Fruit fly (Drosophila melanogaster): ENCODE measurements around the gene CG4598.

The CG4598 gene

dm6 chr2L:9954119-9954518, 35.7 kb downstream of the CG4598 start, which contains the start of the genes CG13126 and CG4709 (continued):
- TF ChIP-seq fu2 (GFP tag; optimal IDR thresholded peaks at IDR 0.05) (peak; percentile 5), sim (GFP tag; IDR thresholded peaks at IDR 0.05) (peak; percentile 81; the same call in 1 of the 2 replicates), chn (GFP tag; optimal IDR thresholded peaks at IDR 0.05) (peak; percentile 51), insv (GFP tag; optimal IDR thresholded peaks at IDR 0.05) (peak in 1 of 2 experiments; percentile 45), danr (GFP tag; IDR thresholded peaks at IDR 0.05) (peak; percentile 70), rib (GFP tag; IDR thresholded peaks at IDR 0.05) (peak; percentile 71; the same call in 1 of the 2 replicates), Lim3 (GFP tag; IDR thresholded peaks at IDR 0.05) (peak; percentile 50; the same call in 1 of the 2 replicates), Vsx1 (GFP tag; optimal IDR thresholded peaks at IDR 0.05) (peak; percentile 86), unpg (GFP tag; optimal IDR thresholded peaks at IDR 0.05) (peak; percentile 93), ci (GFP tag; IDR thresholded peaks at IDR 0.05) (peak; percentile 86), al (GFP tag; IDR thresholded peaks at IDR 0.05) (peak; percentile 78), CG10147 (GFP tag; optimal IDR thresholded peaks at IDR 0.05) (peak; percentile 88), CG3163 (GFP tag; optimal IDR thresholded peaks at IDR 0.05) (no peak), ase (GFP tag; IDR thresholded peaks at IDR 0.05) (peak; percentile 89), grau (tag; optimal IDR thresholded peaks at IDR 0.05) (peak; percentile 93), TFAM (GFP tag; optimal IDR thresholded peaks at IDR 0.05) (peak; percentile 43), CG31441 (GFP tag; IDR thresholded peaks at IDR 0.05) (peak; percentile 99), chm (GFP tag; IDR thresholded peaks at IDR 0.05) (peak; percentile 33; the same call in 1 of the 2 replicates), sna (GFP tag; IDR thresholded peaks at IDR 0.05; ENCODE audit: partially characterized antibody) (no peak), dimm (GFP tag; IDR thresholded peaks at IDR 0.05) (peak; percentile 45; the same call in 1 of the 2 replicates), br (optimal IDR thresholded peaks at IDR 0.05) (no peak), ash1 (GFP tag; optimal IDR thresholded peaks at IDR 0.05) (no peak), Mad (GFP tag; optimal IDR thresholded peaks at IDR 0.05) (peak; percentile 45), CG12071 (GFP tag; optimal IDR thresholded peaks at IDR 0.05) (peak; percentile 29), cad (GFP tag; optimal IDR thresholded peaks at IDR 0.05) (no peak), fd3F (GFP tag; optimal IDR thresholded peaks at IDR 0.05) (peak; percentile 83), CG34376 (GFP tag; optimal IDR thresholded peaks at IDR 0.05) (peak; percentile 72), CG1647 (GFP tag; optimal IDR thresholded peaks at IDR 0.05) (peak; percentile 59), CG4424 (GFP tag; optimal IDR thresholded peaks at IDR 0.05) (peak; percentile 94), CG14965 (GFP tag; optimal IDR thresholded peaks at IDR 0.05; ENCODE audit: borderline replicate concordance) (no peak), gfzf (GFP tag; optimal IDR thresholded peaks at IDR 0.05) (no peak), HmgD (GFP tag; optimal IDR thresholded peaks at IDR 0.05) (no peak), nerfin-2 (GFP tag; IDR thresholded peaks at IDR 0.05; ENCODE audit: partially characterized antibody) (no peak), Kr (GFP tag; optimal IDR thresholded peaks at IDR 0.05) (no peak), h (optimal IDR thresholded peaks at IDR 0.05) (no peak), CG8765 (GFP tag; IDR thresholded peaks at IDR 0.05) (peak; percentile 74), Ravus (GFP tag; IDR thresholded peaks at IDR 0.05) (peak; percentile 67), CG2889 (GFP tag; IDR thresholded peaks at IDR 0.05) (peak; percentile 74; the same call in 2 of the 3 replicates), CG9932 (GFP tag; IDR thresholded peaks at IDR 0.05) (peak; percentile 90), Fer2 (tag; optimal IDR thresholded peaks at IDR 0.05) (peak; percentile 86), btn (GFP tag; optimal IDR thresholded peaks at IDR 0.05) (no peak), Doc2 (GFP tag; IDR thresholded peaks at IDR 0.05) (no peak), Hr51 (GFP tag; optimal IDR thresholded peaks at IDR 0.05) (peak; percentile 51 to 91), CG43689 (GFP tag; IDR thresholded peaks at IDR 0.05) (peak; percentile 61; the same call in 1 of the 2 replicates), NfI (GFP tag; optimal IDR thresholded peaks at IDR 0.05) (peak; percentile 87), E2f1 (GFP tag; IDR thresholded peaks at IDR 0.05) (peak; percentile 87), CG6689 (GFP tag; IDR thresholded peaks at IDR 0.05) (peak; percentile 93), CG18476 (GFP tag; optimal IDR thresholded peaks at IDR 0.05) (peak; percentile 81), Jarid2 (GFP tag; optimal IDR thresholded peaks at IDR 0.05) (peak; percentile 67), aop (GFP tag; IDR thresholded peaks at IDR 0.05) (no peak), Meics (GFP tag; optimal IDR thresholded peaks at IDR 0.05) (peak; percentile 93), Bteb2 (GFP tag; optimal IDR thresholded peaks at IDR 0.05) (peak; percentile 49)

Measured in whole organism, embryonic.